Fruit fly (Drosophila melanogaster) whole organism, embryonic: Measurements from ENCODE around the gene gammaCOP.
A peak's percentile ranks its signal among the peaks of the same experiment; 100 is the strongest.

Source experiments
- CG11504 ChIP-seq: fragments of 200-800 bp; sonication (Bioruptor generic); optimal IDR thresholded peaks from 3 replicates; lab custom pipeline; 2019; ENCODE audit warnings: missing biosample characterization, mild to moderate bottlenecking, missing genetic modification characterization, moderate library complexity
- CG12071 ChIP-seq: fragments of 200-800 bp; sonication (Bioruptor generic); optimal IDR thresholded peaks from 3 replicates; lab custom pipeline; 2018; ENCODE audit warnings: missing biosample characterization, mild to moderate bottlenecking, missing genetic modification characterization
- CG12155 ChIP-seq: fragments of 200-800 bp; sonication (Bioruptor generic); optimal IDR thresholded peaks from 3 replicates; lab custom pipeline; 2016; ENCODE audit warnings: missing biosample characterization, missing genetic modification characterization
- CG12744 ChIP-seq: fragments of 200-800 bp; sonication (Bioruptor generic); optimal IDR thresholded peaks from 2 replicates; lab custom pipeline; 2016; ENCODE audit warnings: missing biosample characterization, missing genetic modification characterization
- CG17385 ChIP-seq: fragments of 200-800 bp; sonication (Bioruptor generic); optimal IDR thresholded peaks from 3 replicates; lab custom pipeline; 2018; ENCODE audit warnings: missing biosample characterization, mild to moderate bottlenecking, missing genetic modification characterization
- CG1792 ChIP-seq: fragments of 200-800 bp; sonication (Bioruptor generic); optimal IDR thresholded peaks from 2 replicates; lab custom pipeline; 2016; ENCODE audit warnings: missing biosample characterization, missing genetic modification characterization
- CG18599 ChIP-seq: fragments of 200-800 bp; sonication (Bioruptor generic); optimal IDR thresholded peaks from 3 replicates; lab custom pipeline; 2017; ENCODE audit warnings: missing biosample characterization, missing genetic modification characterization, mild to moderate bottlenecking, moderate library complexity, missing genetic modification reagents
- CG2120 ChIP-seq: fragments of 200-800 bp; sonication (Bioruptor generic); optimal IDR thresholded peaks from 3 replicates; lab custom pipeline; 2016; ENCODE audit warnings: missing biosample characterization, missing genetic modification characterization
- CG2712 ChIP-seq: fragments of 200-800 bp; optimal IDR thresholded peaks from 3 replicates; lab custom pipeline; 2019; ENCODE audit warnings: missing biosample characterization, mild to moderate bottlenecking, missing genetic modification characterization, moderate library complexity
- CG4617 ChIP-seq: fragments of 200-800 bp; sonication (Bioruptor generic); optimal IDR thresholded peaks from 3 replicates; lab custom pipeline; 2016; ENCODE audit warnings: missing biosample characterization, missing genetic modification characterization, borderline replicate concordance
- CG6654 ChIP-seq: fragments of 200-800 bp; sonication (Bioruptor generic); optimal IDR thresholded peaks from 2 replicates; lab custom pipeline; 2017; ENCODE audit warnings: missing biosample characterization, mild to moderate bottlenecking, missing genetic modification characterization
- CG6765 ChIP-seq: fragments of 200-800 bp; sonication (Bioruptor generic); optimal IDR thresholded peaks from 3 replicates; lab custom pipeline; 2017; ENCODE audit warnings: missing biosample characterization, mild to moderate bottlenecking, missing genetic modification characterization
- CG7271 ChIP-seq: fragments of 200-800 bp; sonication (Bioruptor generic); optimal IDR thresholded peaks from 2 replicates; lab custom pipeline; 2018; ENCODE audit warnings: missing biosample characterization, mild to moderate bottlenecking, missing genetic modification characterization, moderate library complexity
- CG7745 ChIP-seq: fragments of 200-800 bp; sonication (Bioruptor generic); optimal IDR thresholded peaks from 2 replicates; lab custom pipeline; 2018; ENCODE audit warnings: missing biosample characterization, mild to moderate bottlenecking, missing genetic modification characterization, moderate library complexity
- CG7786 ChIP-seq: fragments of 200-800 bp; sonication (Bioruptor generic); optimal IDR thresholded peaks from 2 replicates; lab custom pipeline; 2016; ENCODE audit warnings: missing biosample characterization, missing genetic modification characterization
- CG8290 ChIP-seq, 3 experiments: fragments of 200-800 bp; sonication (Bioruptor generic); optimal IDR thresholded peaks; 2 replicates each; lab custom pipeline; 2016 to 2019; ENCODE audit warnings: missing biosample characterization in 3 of 3, missing genetic modification characterization in 3 of 3, mild to moderate bottlenecking in 2 of 3, moderate library complexity in 1 of 3
- CG9817 ChIP-seq: fragments of 200-800 bp; sonication (Bioruptor generic); optimal IDR thresholded peaks from 2 replicates; lab custom pipeline; 2018; ENCODE audit warnings: missing biosample characterization, mild to moderate bottlenecking, missing genetic modification characterization, moderate library complexity
- CHES-1-like ChIP-seq: fragments of 200-800 bp; sonication (Bioruptor generic); optimal IDR thresholded peaks from 2 replicates; lab custom pipeline; 2016; ENCODE audit warnings: missing biosample characterization, missing genetic modification characterization
- CTCF ChIP-seq: fragments of 200-800 bp; sonication (Bioruptor generic); optimal IDR thresholded peaks from 2 replicates; lab custom pipeline; 2017; ENCODE audit warnings: missing biosample characterization, mild to moderate bottlenecking, missing genetic modification characterization, moderate library complexity
- D ChIP-seq, 2 experiments: fragments of 200-800 bp in 1 of 2; fragments of >200 bp in 1 of 2; sonication (Bioruptor generic) in 1 of 2; optimal IDR thresholded peaks; 2 replicates in 1 of 2; 3 replicates in 1 of 2; lab custom pipeline; 2017; ENCODE audit warnings: mild to moderate bottlenecking in 1 of 2, missing biosample characterization in 1 of 2, missing genetic modification characterization in 1 of 2, missing genetic modification reagents in 1 of 2
- Deaf1 ChIP-seq: fragments of 200-800 bp; optimal IDR thresholded peaks from 3 replicates; lab custom pipeline; 2019; ENCODE audit warnings: missing biosample characterization, mild to moderate bottlenecking, missing genetic modification characterization, moderate library complexity
- Lhr ChIP-seq: fragments of 200-800 bp; sonication (Bioruptor generic); optimal IDR thresholded peaks from 3 replicates; lab custom pipeline; 2017; ENCODE audit warnings: mild to moderate bottlenecking, missing biosample characterization, missing genetic modification reagents, missing genetic modification characterization
- Mes4 ChIP-seq: fragments of 200-800 bp; sonication (Bioruptor generic); optimal IDR thresholded peaks from 2 replicates; lab custom pipeline; 2016; ENCODE audit warnings: missing biosample characterization, missing genetic modification characterization
- Myb ChIP-seq: fragments of 200-800 bp; sonication (Bioruptor generic); optimal IDR thresholded peaks from 2 replicates; lab custom pipeline; 2016; ENCODE audit warnings: missing biosample characterization, missing genetic modification characterization
- NC2β ChIP-seq: fragments of 200-800 bp; sonication (Bioruptor generic); optimal IDR thresholded peaks from 2 replicates; lab custom pipeline; 2016; ENCODE audit warnings: missing biosample characterization, missing genetic modification characterization
- Ravus ChIP-seq: fragments of 200-800 bp; sonication (Bioruptor generic); IDR thresholded peaks from 2 replicates; pipeline ENCODE4 v1.3.6; 2022; ENCODE audit warnings: missing biosample characterization, missing genetic modification characterization
- Side ChIP-seq: fragments of 200-800 bp; sonication (Bioruptor generic); optimal IDR thresholded peaks from 2 replicates; lab custom pipeline; 2016; ENCODE audit warnings: missing biosample characterization, missing genetic modification characterization
- Stat92E ChIP-seq, 3 experiments: fragments of >200 bp in 2 of 3; fragments of 200-800 bp in 1 of 3; sonication (Bioruptor generic) in 1 of 3; optimal IDR thresholded peaks; 2 replicates each; lab custom pipeline; 2017 to 2019; ENCODE audit warnings: missing biosample characterization in 3 of 3, missing genetic modification characterization in 3 of 3, mild to moderate bottlenecking in 1 of 3, moderate library complexity in 1 of 3
- Usf ChIP-seq: fragments of 200-800 bp; sonication (Bioruptor generic); optimal IDR thresholded peaks from 2 replicates; lab custom pipeline; 2017; ENCODE audit warnings: missing genotype, missing biosample characterization, missing genetic modification characterization
- bigmax ChIP-seq: fragments of 200-800 bp; sonication (Bioruptor generic); optimal IDR thresholded peaks from 2 replicates; lab custom pipeline; 2018; ENCODE audit warnings: missing biosample characterization, mild to moderate bottlenecking, missing genetic modification characterization
- caup ChIP-seq: fragments of 200-800 bp; sonication (Bioruptor generic); optimal IDR thresholded peaks from 3 replicates; lab custom pipeline; 2017; ENCODE audit warnings: missing biosample characterization, mild to moderate bottlenecking, missing genetic modification characterization, moderate library complexity; ENCODE audit not compliant: severe bottlenecking
- chn ChIP-seq: fragments of 200-800 bp; sonication (Bioruptor generic); optimal IDR thresholded peaks from 2 replicates; lab custom pipeline; 2016; ENCODE audit warnings: missing biosample characterization, missing genetic modification characterization
- croc ChIP-seq: fragments of 200-800 bp; sonication (Bioruptor generic); conservative IDR thresholded peaks from 3 replicates; pipeline ENCODE4 v1.3.6; 2022; ENCODE audit warnings: missing biosample characterization, missing genetic modification characterization
- disco-r ChIP-seq: fragments of 200-800 bp; sonication (Bioruptor generic); optimal IDR thresholded peaks from 2 replicates; lab custom pipeline; 2016; ENCODE audit warnings: missing biosample characterization, missing genetic modification characterization
- dm ChIP-seq: fragments of 200-800 bp; sonication (Bioruptor generic); optimal IDR thresholded peaks from 3 replicates; lab custom pipeline; 2016; ENCODE audit warnings: missing biosample characterization, missing genetic modification characterization
- dmrt99B ChIP-seq: fragments of 200-800 bp; sonication (Bioruptor generic); optimal IDR thresholded peaks from 2 replicates; lab custom pipeline; 2018; ENCODE audit warnings: missing biosample characterization, mild to moderate bottlenecking, missing genetic modification characterization, moderate library complexity
- gcm ChIP-seq: fragments of 200-800 bp; sonication (Bioruptor generic); optimal IDR thresholded peaks from 2 replicates; lab custom pipeline; 2019; ENCODE audit warnings: missing biosample characterization, mild to moderate bottlenecking, missing genetic modification characterization, moderate library complexity
- grau ChIP-seq: fragments of 200-800 bp; optimal IDR thresholded peaks from 3 replicates; lab custom pipeline; 2019; ENCODE audit warnings: missing biosample characterization, mild to moderate bottlenecking, missing genetic modification characterization, moderate library complexity
- gro ChIP-seq: fragments of 200-800 bp; sonication (Bioruptor generic); optimal IDR thresholded peaks from 2 replicates; lab custom pipeline; 2016; ENCODE audit warnings: missing biosample characterization, missing genetic modification characterization
- her ChIP-seq: fragments of 200-800 bp; sonication (Bioruptor generic); optimal IDR thresholded peaks from 2 replicates; lab custom pipeline; 2016; ENCODE audit warnings: missing biosample characterization, missing genetic modification characterization
- lbe ChIP-seq: fragments of 200-800 bp; sonication (Bioruptor generic); optimal IDR thresholded peaks from 2 replicates; lab custom pipeline; 2016; ENCODE audit warnings: missing biosample characterization, mild to moderate bottlenecking, missing genetic modification characterization
- lilli ChIP-seq: fragments of 200-800 bp; sonication (Bioruptor generic); optimal IDR thresholded peaks from 3 replicates; lab custom pipeline; 2016; ENCODE audit warnings: missing biosample characterization, missing genetic modification characterization
- lmd ChIP-seq: fragments of 200-800 bp; sonication (Bioruptor generic); IDR thresholded peaks from 2 replicates; pipeline ENCODE4 v1.3.6; 2022; ENCODE audit warnings: missing biosample characterization, missing genetic modification characterization
- mirr ChIP-seq: fragments of 200-800 bp; sonication (Bioruptor generic); optimal IDR thresholded peaks from 3 replicates; lab custom pipeline; 2018; ENCODE audit warnings: missing biosample characterization, mild to moderate bottlenecking, missing genetic modification characterization
- onecut ChIP-seq: fragments of 200-800 bp; sonication (Bioruptor generic); IDR thresholded peaks from 2 replicates; pipeline ENCODE4 v1.3.6; 2022; ENCODE audit warnings: missing biosample characterization, missing genetic modification characterization
- pfk ChIP-seq: fragments of 200-800 bp; sonication (Bioruptor generic); optimal IDR thresholded peaks from 2 replicates; lab custom pipeline; 2018; ENCODE audit warnings: missing biosample characterization, mild to moderate bottlenecking, missing genetic modification characterization, moderate library complexity
- pho ChIP-seq: fragments of 200-800 bp; sonication (Bioruptor generic); optimal IDR thresholded peaks from 2 replicates; lab custom pipeline; 2016; ENCODE audit warnings: missing biosample characterization, missing genetic modification characterization
- pita ChIP-seq: fragments of 200-800 bp; sonication (Bioruptor generic); optimal IDR thresholded peaks from 2 replicates; lab custom pipeline; 2017; ENCODE audit warnings: missing biosample characterization, mild to moderate bottlenecking, missing genetic modification characterization
- tgo ChIP-seq: fragments of 200-800 bp; sonication (Bioruptor generic); IDR thresholded peaks from 3 replicates; pipeline ENCODE4 v1.3.6; 2022; ENCODE audit warnings: missing biosample characterization, missing genetic modification characterization

The gammaCOP gene

dm6 chr3R:31609413-31610054 lies 37.6 kb downstream of the gammaCOP start (continued):
- TF ChIP-seq CG12155 (GFP tag; lab: Kevin White, UChicago): peak; percentile 18
- peak; percentile 17 for TF ChIP-seq CG12744 (GFP tag; lab: Kevin White, UChicago)
- TF ChIP-seq bigmax (GFP tag; lab: Kevin White, UChicago): peak; percentile 52
- no peak for TF ChIP-seq Ravus (GFP tag; lab: Robert Waterston, UW)
- no peak for TF ChIP-seq tgo (GFP tag; lab: Robert Waterston, UW)
- TF ChIP-seq Deaf1 (tag; lab: Kevin White, UChicago): peak; percentile 29
- TF ChIP-seq CG6765 (GFP tag; lab: Kevin White, UChicago): peak; percentile 47
- peak; percentile 72 for TF ChIP-seq caup
- TF ChIP-seq Side (GFP tag; lab: Kevin White, UChicago): peak; percentile 36
- TF ChIP-seq CG9817 (tag; lab: Kevin White, UChicago): peak; percentile 14
- peak; percentile 20 for TF ChIP-seq CG4617 (GFP tag; lab: Kevin White, UChicago)
- TF ChIP-seq NC2β (GFP tag; lab: Kevin White, UChicago): peak; percentile 43
- TF ChIP-seq CG11504 (tag; lab: Kevin White, UChicago): peak; percentile 24
- no peak for TF ChIP-seq CG6654 (GFP tag; lab: Kevin White, UChicago)
- peak; percentile 70 for TF ChIP-seq mirr (GFP tag; lab: Kevin White, UChicago)
- peak; percentile 7 for TF ChIP-seq dmrt99B (tag; lab: Kevin White, UChicago)
- peak; percentile 22 for TF ChIP-seq CG7745 (tag; lab: Kevin White, UChicago)
- no peak for TF ChIP-seq CG8290 (GFP tag; optimal IDR thresholded peaks at IDR 0.05; lab: Kevin White, UChicago)
- peak in 1 of 2 experiments; percentile 75 for TF ChIP-seq CG8290 (tag; optimal IDR thresholded peaks at IDR 0.05; lab: Kevin White, UChicago)
- no peak for TF ChIP-seq pita (GFP tag; lab: Kevin White, UChicago)
- peak; percentile 40 for TF ChIP-seq chn (GFP tag; lab: Kevin White, UChicago)
- peak; percentile 39 for TF ChIP-seq CG17385 (GFP tag; lab: Kevin White, UChicago)
- peak; percentile 59 for TF ChIP-seq grau
- TF ChIP-seq lilli (GFP tag; lab: Kevin White, UChicago): peak; percentile 56
- peak; percentile 53 for TF ChIP-seq CTCF (GFP tag; lab: Kevin White, UChicago)
- TF ChIP-seq her: peak; percentile 26
- TF ChIP-seq CG2712: peak; percentile 40
- TF ChIP-seq CHES-1-like (GFP tag; lab: Kevin White, UChicago): peak; percentile 56
- TF ChIP-seq CG2120 (GFP tag; lab: Kevin White, UChicago): peak; percentile 39
- peak; percentile 22 for TF ChIP-seq dm (GFP tag; lab: Kevin White, UChicago)
- TF ChIP-seq gro (GFP tag; lab: Kevin White, UChicago): peak; percentile 28
- TF ChIP-seq onecut (GFP tag; lab: Robert Waterston, UW): peak; percentile 94
- TF ChIP-seq Lhr (GFP tag; lab: Kevin White, UChicago): peak; percentile 33
- peak; percentile 29 for TF ChIP-seq D (optimal IDR thresholded peaks at IDR 0.05; lab: Kevin White, UChicago)
- TF ChIP-seq D (GFP tag; optimal IDR thresholded peaks at IDR 0.05; lab: Kevin White, UChicago): no peak
- peak; percentile 77 for TF ChIP-seq CG7271 (tag; lab: Kevin White, UChicago)
- TF ChIP-seq croc: no peak
- peak; percentile 32 for TF ChIP-seq CG1792 (GFP tag; lab: Kevin White, UChicago)
- peak; percentile 80 for TF ChIP-seq pfk (GFP tag; lab: Kevin White, UChicago)
- TF ChIP-seq gcm: peak; percentile 21
- no peak for TF ChIP-seq Usf (GFP tag; lab: Kevin White, UChicago)
- peak; percentile 58 for TF ChIP-seq CG18599 (GFP tag; lab: Kevin White, UChicago)
- peak; percentile 20 for TF ChIP-seq Myb (GFP tag; lab: Kevin White, UChicago)
- TF ChIP-seq disco-r (GFP tag; lab: Kevin White, UChicago): peak; percentile 1
- TF ChIP-seq CG12071 (GFP tag; lab: Kevin White, UChicago): peak; percentile 38
- TF ChIP-seq lmd (GFP tag; lab: Robert Waterston, UW): no peak
- peak; percentile 62 for TF ChIP-seq lbe
- peak; percentile 21 for TF ChIP-seq pho (GFP tag; lab: Kevin White, UChicago)
- TF ChIP-seq CG7786: peak; percentile 3
- peak; percentile 17 for TF ChIP-seq Mes4 (GFP tag; lab: Kevin White, UChicago)
- TF ChIP-seq Stat92E (GFP tag; optimal IDR thresholded peaks at IDR 0.05; lab: Kevin White, UChicago): peak in 1 of 3 experiments; percentile 48
